Fruit fly (Drosophila melanogaster) whole organism, prepupa: ENCODE results near the gene CG46504.
"Not testable (repeated sequence)": the region's sequence is repeated elsewhere in the genome, so short reads cannot be mapped to it uniquely, and the experiment has no call there.

Experiments
- CG10669 ChIP-seq: fragments of 200-800 bp; sonication (Bioruptor generic); optimal IDR thresholded peaks from 3 replicates; lab custom pipeline; 2018; ENCODE audit warnings: missing biosample characterization, mild to moderate bottlenecking, missing genetic modification characterization, moderate library complexity
- CG11762 ChIP-seq: fragments of 200-800 bp; sonication (Bioruptor generic); optimal IDR thresholded peaks from 3 replicates; lab custom pipeline; 2016; ENCODE audit warnings: missing biosample characterization, missing genetic modification characterization; ENCODE audit not compliant: insufficient read depth
- CG11902 ChIP-seq: fragments of 200-800 bp; sonication (Bioruptor generic); optimal IDR thresholded peaks from 3 replicates; lab custom pipeline; 2016; ENCODE audit warnings: missing biosample characterization, missing genetic modification characterization
- CG15336 ChIP-seq: fragments of 200-800 bp; sonication (Bioruptor generic); IDR thresholded peaks from 2 replicates; pipeline ENCODE4 v1.3.6; 2022; ENCODE audit warnings: missing biosample characterization, missing genetic modification characterization
- CG1621 ChIP-seq: fragments of 200-800 bp; sonication (Bioruptor generic); optimal IDR thresholded peaks from 3 replicates; lab custom pipeline; 2018; ENCODE audit warnings: missing biosample characterization, mild to moderate bottlenecking, missing genetic modification characterization
- CG7368 ChIP-seq: fragments of 200-800 bp; sonication (Bioruptor generic); optimal IDR thresholded peaks from 3 replicates; lab custom pipeline; 2016; ENCODE audit warnings: missing biosample characterization, missing genetic modification characterization
- CG8319 ChIP-seq: fragments of 200-800 bp; sonication (Bioruptor generic); optimal IDR thresholded peaks from 3 replicates; lab custom pipeline; 2016; ENCODE audit warnings: missing biosample characterization, missing genetic modification characterization
- CG9139 ChIP-seq: fragments of 200-800 bp; sonication (Bioruptor generic); optimal IDR thresholded peaks from 3 replicates; lab custom pipeline; 2017; ENCODE audit warnings: missing biosample characterization, mild to moderate bottlenecking, missing genetic modification characterization
- Eip78C ChIP-seq: fragments of 200-800 bp; sonication (Bioruptor generic); peaks from one replicate; lab custom pipeline; 2016; ENCODE audit warnings: missing biosample characterization, missing genetic modification characterization
- Ets96B ChIP-seq: fragments of 200-800 bp; optimal IDR thresholded peaks from 2 replicates; lab custom pipeline; 2019; ENCODE audit warnings: missing biosample characterization, mild to moderate bottlenecking, missing genetic modification characterization, moderate library complexity
- Gug ChIP-seq: fragments of 200-800 bp; sonication (Bioruptor generic); IDR thresholded peaks from 2 replicates; pipeline ENCODE4 v1.3.6; 2022; ENCODE audit warnings: missing biosample characterization, missing genetic modification characterization
- Hr38 ChIP-seq: sonication (Bioruptor generic); optimal IDR thresholded peaks from 2 replicates; lab custom pipeline; 2016; ENCODE audit warnings: missing biosample characterization, missing genetic modification characterization
- Sox14 ChIP-seq: fragments of 200-800 bp; sonication (Bioruptor generic); optimal IDR thresholded peaks from 3 replicates; lab custom pipeline; 2016; ENCODE audit warnings: missing biosample characterization, missing genetic modification characterization
- Sox15 ChIP-seq: fragments of 200-800 bp; sonication (Bioruptor generic); optimal IDR thresholded peaks from 3 replicates; lab custom pipeline; 2016; ENCODE audit warnings: missing biosample characterization, missing genetic modification characterization
- achi ChIP-seq: fragments of 200-800 bp; sonication (Bioruptor generic); optimal IDR thresholded peaks from 3 replicates; lab custom pipeline; 2016; ENCODE audit warnings: missing biosample characterization, missing genetic modification characterization
- dac ChIP-seq: fragments of 200-800 bp; sonication (Bioruptor generic); optimal IDR thresholded peaks from 2 replicates; lab custom pipeline; 2017; ENCODE audit warnings: missing biosample characterization, mild to moderate bottlenecking, missing genetic modification characterization
- dsx ChIP-seq: fragments of 200-800 bp; optimal IDR thresholded peaks from 3 replicates; lab custom pipeline; 2019; ENCODE audit warnings: missing biosample characterization, mild to moderate bottlenecking, missing genetic modification characterization, moderate library complexity; ENCODE audit not compliant: poor library complexity, severe bottlenecking
- fd59A ChIP-seq: fragments of 200-800 bp; sonication (Bioruptor generic); optimal IDR thresholded peaks from 2 replicates; lab custom pipeline; 2017; ENCODE audit warnings: missing biosample characterization, mild to moderate bottlenecking, missing genetic modification characterization, missing genetic modification reagents
- lz ChIP-seq: fragments of 200-800 bp; sonication (Bioruptor generic); optimal IDR thresholded peaks from 3 replicates; lab custom pipeline; 2016; ENCODE audit warnings: missing biosample characterization, missing genetic modification characterization
- pdm3 ChIP-seq: fragments of 200-800 bp; sonication (Bioruptor generic); optimal IDR thresholded peaks from 3 replicates; lab custom pipeline; 2016; ENCODE audit warnings: missing biosample characterization, missing genetic modification characterization
- spab ChIP-seq: fragments of 200-800 bp; sonication (Bioruptor generic); optimal IDR thresholded peaks from 2 replicates; lab custom pipeline; 2017; ENCODE audit warnings: missing biosample characterization, mild to moderate bottlenecking, missing genetic modification characterization, missing genetic modification reagents
- ss ChIP-seq, 2 experiments: fragments of 200-800 bp; sonication (Bioruptor generic); optimal IDR thresholded peaks; 2 replicates in 1 of 2; 3 replicates in 1 of 2; lab custom pipeline; 2017 to 2018; ENCODE audit warnings: mild to moderate bottlenecking in 2 of 2, missing biosample characterization in 2 of 2, missing genetic modification characterization in 2 of 2, moderate library complexity in 1 of 2
- svp ChIP-seq: fragments of 200-800 bp; sonication (Bioruptor generic); peaks from one replicate; lab custom pipeline; 2016; ENCODE audit warnings: missing biosample characterization, missing genetic modification characterization

CG46504 gene

DNA sequence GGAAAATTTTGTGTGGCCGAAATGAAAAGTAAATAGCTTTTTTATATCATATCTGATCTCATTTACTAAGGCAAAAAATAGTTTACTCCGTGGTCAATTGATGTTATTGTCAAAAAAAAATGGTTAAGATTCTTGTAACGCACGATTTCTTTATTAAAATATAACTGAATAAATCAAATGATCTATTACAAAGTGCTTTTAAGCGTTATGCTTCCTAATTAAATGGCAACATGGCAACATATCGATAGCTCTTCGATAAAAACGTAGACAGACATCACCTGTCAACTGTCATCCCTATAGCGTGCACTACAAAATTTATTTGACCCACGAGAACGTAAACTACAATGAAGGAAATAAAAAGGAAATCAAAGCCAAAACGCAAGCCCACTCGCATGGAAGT lies at the start of gene CG46504:
TSS of gene CG46504 (plus strand) at position 301 of the 400 bp plus-strand sequence.
- not testable (repeated sequence) for TF ChIP-seq CG15336 (GFP tag; lab: Robert Waterston, UW); dsx (GFP tag; lab: Kevin White, UChicago); CG9139 (GFP tag; lab: Kevin White, UChicago)
- TF ChIP-seq, all 60 proteins: peak for 0; not testable (repeated sequence) for 60

DNA sequence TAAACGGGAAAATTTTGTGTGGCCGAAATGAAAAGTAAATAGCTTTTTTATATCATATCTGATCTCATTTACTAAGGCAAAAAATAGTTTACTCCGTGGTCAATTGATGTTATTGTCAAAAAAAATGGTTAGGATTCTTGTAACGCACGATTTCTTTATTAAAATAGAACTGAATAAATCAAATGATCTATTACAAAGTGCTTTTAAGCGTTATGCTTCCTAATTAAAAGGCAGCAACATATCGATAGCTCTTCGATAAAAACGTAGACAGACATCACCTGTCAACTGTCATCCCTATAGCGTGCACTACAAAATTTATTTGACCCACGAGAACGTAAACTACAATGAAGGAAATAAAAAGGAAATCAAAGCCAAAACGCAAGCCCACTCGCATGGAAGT lies 4.8 kb upstream of the CG46504 start, which contains the start of gene CG40813:
TSS of gene CG40813 (plus strand) at position 301 of the 400 bp plus-strand sequence.
- TF ChIP-seq spab; CG8319 (GFP tag; lab: Kevin White, UChicago); CG10669 (GFP tag; lab: Kevin White, UChicago): not testable (repeated sequence)

DNA sequence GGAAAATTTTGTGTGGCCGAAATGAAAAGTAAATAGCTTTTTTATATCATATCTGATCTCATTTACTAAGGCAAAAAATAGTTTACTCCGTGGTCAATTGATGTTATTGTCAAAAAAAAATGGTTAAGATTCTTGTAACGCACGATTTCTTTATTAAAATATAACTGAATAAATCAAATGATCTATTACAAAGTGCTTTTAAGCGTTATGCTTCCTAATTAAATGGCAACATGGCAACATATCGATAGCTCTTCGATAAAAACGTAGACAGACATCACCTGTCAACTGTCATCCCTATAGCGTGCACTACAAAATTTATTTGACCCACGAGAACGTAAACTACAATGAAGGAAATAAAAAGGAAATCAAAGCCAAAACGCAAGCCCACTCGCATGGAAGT lies 5.0 kb downstream of the CG46504 start, which contains the start of gene CG46505:
TSS of gene CG46505 (plus strand) at position 301 of the 400 bp plus-strand sequence.
- not testable (repeated sequence) for TF ChIP-seq dac (GFP tag; lab: Kevin White, UChicago); svp (GFP tag; lab: Kevin White, UChicago); lz

DNA sequence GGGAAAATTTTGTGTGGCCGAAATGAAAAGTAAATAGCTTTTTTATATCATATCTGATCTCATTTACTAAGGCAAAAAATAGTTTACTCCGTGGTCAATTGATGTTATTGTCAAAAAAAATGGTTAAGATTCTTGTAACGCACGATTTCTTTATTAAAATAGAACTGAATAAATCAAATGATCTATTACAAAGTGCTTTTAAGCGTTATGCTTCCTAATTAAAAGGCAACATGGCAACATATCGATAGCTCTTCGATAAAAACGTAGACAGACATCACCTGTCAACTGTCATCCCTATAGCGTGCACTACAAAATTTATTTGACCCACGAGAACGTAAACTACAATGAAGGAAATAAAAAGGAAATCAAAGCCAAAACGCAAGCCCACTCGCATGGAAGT lies 10.0 kb downstream of the CG46504 start, which contains the start of gene CG46506:
TSS of gene CG46506 (plus strand) at position 301 of the 400 bp plus-strand sequence.
- TF ChIP-seq CG1621 (tag; lab: Kevin White, UChicago); CG7368; CG11762 (GFP tag; lab: Kevin White, UChicago): not testable (repeated sequence)

DNA sequence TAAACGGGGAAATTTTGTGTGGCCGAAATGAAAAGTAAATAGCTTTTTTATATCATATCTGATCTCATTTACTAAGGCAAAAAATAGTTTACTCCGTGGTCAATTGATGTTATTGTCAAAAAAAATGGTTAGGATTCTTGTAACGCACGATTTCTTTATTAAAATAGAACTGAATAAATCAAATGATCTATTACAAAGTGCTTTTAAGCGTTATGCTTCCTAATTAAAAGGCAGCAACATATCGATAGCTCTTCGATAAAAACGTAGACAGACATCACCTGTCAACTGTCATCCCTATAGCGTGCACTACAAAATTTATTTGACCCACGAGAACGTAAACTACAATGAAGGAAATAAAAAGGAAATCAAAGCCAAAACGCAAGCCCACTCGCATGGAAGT lies 15.0 kb downstream of the CG46504 start, which contains the start of gene CG46507:
TSS of gene CG46507 (plus strand) at position 301 of the 400 bp plus-strand sequence.
- TF ChIP-seq Sox15 (GFP tag; lab: Kevin White, UChicago); spab; Eip78C (GFP tag; lab: Kevin White, UChicago): not testable (repeated sequence)

DNA sequence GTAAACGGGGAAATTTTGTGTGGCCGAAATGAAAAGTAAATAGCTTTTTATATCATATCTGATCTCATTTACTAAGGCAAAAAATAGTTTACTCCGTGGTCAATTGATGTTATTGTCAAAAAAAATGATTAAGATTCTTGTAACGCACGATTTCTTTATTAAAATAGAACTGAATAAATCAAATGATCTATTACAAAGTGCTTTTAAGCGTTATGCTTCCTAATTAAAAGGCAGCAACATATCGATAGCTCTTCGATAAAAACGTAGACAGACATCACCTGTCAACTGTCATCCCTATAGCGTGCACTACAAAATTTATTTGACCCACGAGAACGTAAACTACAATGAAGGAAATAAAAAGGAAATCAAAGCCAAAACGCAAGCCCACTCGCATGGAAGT lies 19.8 kb downstream of the CG46504 start, which contains the start of gene CG46508:
TSS of gene CG46508 (plus strand) at position 301 of the 400 bp plus-strand sequence.
- not testable (repeated sequence) for TF ChIP-seq Ets96B; Gug (GFP tag; lab: Robert Waterston, UW); CG11902 (GFP tag; lab: Kevin White, UChicago)

DNA sequence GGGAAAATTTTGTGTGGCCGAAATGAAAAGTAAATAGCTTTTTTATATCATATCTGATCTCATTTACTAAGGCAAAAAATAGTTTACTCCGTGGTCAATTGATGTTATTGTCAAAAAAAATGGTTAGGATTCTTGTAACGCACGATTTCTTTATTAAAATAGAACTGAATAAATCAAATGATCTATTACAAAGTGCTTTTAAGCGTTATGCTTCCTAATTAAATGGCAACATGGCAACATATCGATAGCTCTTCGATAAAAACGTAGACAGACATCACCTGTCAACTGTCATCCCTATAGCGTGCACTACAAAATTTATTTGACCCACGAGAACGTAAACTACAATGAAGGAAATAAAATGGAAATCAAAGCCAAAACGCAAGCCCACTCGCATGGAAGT lies 24.8 kb downstream of the CG46504 start, which contains the start of gene CG46509:
TSS of gene CG46509 (plus strand) at position 301 of the 400 bp plus-strand sequence.
- not testable (repeated sequence) for TF ChIP-seq achi (GFP tag; lab: Kevin White, UChicago); CG11762 (GFP tag; lab: Kevin White, UChicago); ss (GFP tag; optimal IDR thresholded peaks at IDR 0.05; lab: Kevin White, UChicago)

DNA sequence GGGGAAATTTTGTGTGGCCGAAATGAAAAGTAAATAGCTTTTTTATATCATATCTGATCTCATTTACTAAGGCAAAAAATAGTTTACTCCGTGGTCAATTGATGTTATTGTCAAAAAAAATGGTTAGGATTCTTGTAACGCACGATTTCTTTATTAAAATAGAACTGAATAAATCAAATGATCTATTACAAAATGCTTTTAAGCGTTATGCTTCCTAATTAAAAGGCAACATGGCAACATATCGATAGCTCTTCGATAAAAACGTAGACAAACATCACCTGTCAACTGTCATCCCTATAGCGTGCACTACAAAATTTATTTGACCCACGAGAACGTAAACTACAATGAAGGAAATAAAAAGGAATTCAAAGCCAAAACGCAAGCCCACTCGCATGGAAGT lies 29.6 kb downstream of the CG46504 start, which contains the start of gene CG46510:
TSS of gene CG46510 (plus strand) at position 301 of the 400 bp plus-strand sequence.
- TF ChIP-seq CG15336 (GFP tag; lab: Robert Waterston, UW); Hr38 (GFP tag; lab: Kevin White, UChicago); pdm3: not testable (repeated sequence)

DNA sequence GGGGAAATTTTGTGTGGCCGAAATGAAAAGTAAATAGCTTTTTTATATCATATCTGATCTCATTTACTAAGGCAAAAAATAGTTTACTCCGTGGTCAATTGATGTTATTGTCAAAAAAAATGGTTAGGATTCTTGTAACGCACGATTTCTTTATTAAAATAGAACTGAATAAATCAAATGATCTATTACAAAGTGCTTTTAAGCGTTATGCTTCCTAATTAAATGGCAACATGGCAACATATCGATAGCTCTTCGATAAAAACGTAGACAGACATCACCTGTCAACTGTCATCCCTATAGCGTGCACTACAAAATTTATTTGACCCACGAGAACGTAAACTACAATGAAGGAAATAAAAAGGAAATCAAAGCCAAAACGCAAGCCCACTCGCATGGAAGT lies 34.6 kb downstream of the CG46504 start, which contains the start of gene CG46511:
TSS of gene CG46511 (plus strand) at position 301 of the 400 bp plus-strand sequence.
- not testable (repeated sequence) for TF ChIP-seq fd59A; spab; Sox14 (GFP tag; lab: Kevin White, UChicago)
